Fruit fly (Drosophila melanogaster): Measurements from ENCODE around the gene mRpL39.

dm6 chr3L:14972625-14973250 lies 26.7 kb downstream of the mRpL39 start, which contains the start of gene Brd:
- TF ChIP-seq Dll (optimal IDR thresholded peaks at IDR 0.05) (no peak), usp (GFP tag; optimal IDR thresholded peaks at IDR 0.05) (no peak)
